Fruit fly (Drosophila melanogaster) whole organism, prepupa: ENCODE results near the gene fz2.

Experiments
- CG31627 ChIP-seq: fragments of 200-800 bp; sonication (Bioruptor generic); optimal IDR thresholded peaks from 3 replicates; lab custom pipeline; 2016; ENCODE audit warnings: missing biosample characterization, missing genetic modification characterization
- CG6163 ChIP-seq: fragments of 200-800 bp; sonication (Bioruptor generic); IDR thresholded peaks from 3 replicates; pipeline ENCODE4 v1.3.6; 2022; ENCODE audit warnings: missing biosample characterization, missing genetic modification characterization
- CG6276 ChIP-seq: fragments of 200-800 bp; sonication (Bioruptor generic); optimal IDR thresholded peaks from 2 replicates; lab custom pipeline; 2017; ENCODE audit warnings: missing biosample characterization, mild to moderate bottlenecking, missing genetic modification characterization
- CG6854 ChIP-seq: fragments of 200-800 bp; sonication (Bioruptor generic); optimal IDR thresholded peaks from 2 replicates; lab custom pipeline; 2017; ENCODE audit warnings: missing biosample characterization, mild to moderate bottlenecking, missing genetic modification characterization
- CG8119 ChIP-seq: fragments of 200-800 bp; sonication (Bioruptor generic); IDR thresholded peaks from 3 replicates; pipeline ENCODE4 v1.3.6; 2022; ENCODE audit warnings: missing biosample characterization, missing genetic modification characterization
- Gug ChIP-seq: fragments of 200-800 bp; sonication (Bioruptor generic); IDR thresholded peaks from 2 replicates; pipeline ENCODE4 v1.3.6; 2022; ENCODE audit warnings: missing biosample characterization, missing genetic modification characterization
- Hr39 ChIP-seq: fragments of 200-800 bp; sonication (Bioruptor generic); optimal IDR thresholded peaks from 2 replicates; lab custom pipeline; 2016; ENCODE audit warnings: missing biosample characterization, missing genetic modification characterization
- dsx ChIP-seq: fragments of 200-800 bp; optimal IDR thresholded peaks from 3 replicates; lab custom pipeline; 2019; ENCODE audit warnings: missing biosample characterization, mild to moderate bottlenecking, missing genetic modification characterization, moderate library complexity; ENCODE audit not compliant: poor library complexity, severe bottlenecking
- net ChIP-seq: fragments of 200-800 bp; sonication (Bioruptor generic); optimal IDR thresholded peaks from 3 replicates; lab custom pipeline; 2016; ENCODE audit warnings: missing biosample characterization, missing genetic modification characterization

- TF ChIP-seq CG8119 (no peak), CG6276 (GFP tag; lab: Kevin White, UChicago) (no peak), CG6163 (peak; percentile 6; the same call in 1 of the 3 replicates), CG31627 (no peak), CG6854 (GFP tag; lab: Kevin White, UChicago) (peak; percentile 33), dsx (GFP tag; lab: Kevin White, UChicago) (no peak), Gug (no peak), Hr39 (GFP tag; lab: Kevin White, UChicago) (no peak), net (GFP tag; lab: Kevin White, UChicago) (no peak)
Measured at dm6 chr3L:19163791-19164190, 71.4 kb downstream of the fz2 start.
